Fruit fly (Drosophila melanogaster): ENCODE results near the gene Dyrk2.
A peak's percentile ranks its signal among the peaks of the same experiment; 100 is the strongest.

Dyrk2 gene

dm6 chr2L:14233896-14234626, at the start of gene Dyrk2:
Gene Dyrk2 (minus strand): TSS chr2L:14234126.
- peak; percentile 13 for TF ChIP-seq noc (tag; optimal IDR thresholded peaks at IDR 0.05)

DNA sequence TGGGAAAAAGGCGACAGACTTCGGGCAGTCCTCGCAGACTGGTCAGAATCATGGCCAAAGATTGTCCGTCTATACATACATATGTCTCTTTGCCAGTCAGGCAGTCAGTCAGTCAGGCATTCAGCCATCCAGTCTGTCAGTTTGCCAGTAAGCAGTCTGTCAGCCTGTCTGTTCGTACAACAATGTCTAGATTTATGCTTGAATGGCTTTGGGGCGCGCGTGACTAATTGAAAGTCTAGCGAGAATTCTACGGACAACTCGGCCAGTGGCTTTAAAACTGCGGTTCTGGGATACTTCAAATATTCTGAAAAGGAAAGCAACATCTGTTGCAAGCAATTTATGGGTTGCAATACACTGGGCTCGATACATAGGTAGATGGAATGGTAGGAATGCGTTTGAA, 46.8 kb upstream of the Dyrk2 start:
- no peak for TF ChIP-seq noc (tag; optimal IDR thresholded peaks at IDR 0.05)

DNA sequence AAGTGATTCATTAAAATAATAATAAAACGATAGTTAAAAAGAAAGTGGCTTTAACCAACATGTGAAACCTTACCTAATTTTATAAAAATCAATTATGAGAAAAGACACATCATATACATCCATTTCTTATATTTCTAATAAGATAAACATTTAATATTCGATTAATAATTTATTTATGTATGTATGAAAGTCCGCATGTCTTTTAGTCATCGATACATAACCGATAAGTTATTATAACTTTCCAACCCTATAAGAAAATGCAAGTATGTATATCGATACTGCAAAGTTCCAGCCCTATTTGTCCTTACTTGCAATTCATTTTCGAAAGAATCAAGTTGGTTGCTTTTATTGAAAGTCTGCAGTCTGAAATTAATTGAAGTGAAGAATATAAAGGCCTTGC, 40.6 kb upstream of the Dyrk2 start, which contains the start of gene CG32971:
CG32971 (plus strand) TSS at position 301 of the 400 bp plus-strand sequence.
- no peak for TF ChIP-seq noc (tag; optimal IDR thresholded peaks at IDR 0.05)

- no peak for TF ChIP-seq noc (tag; optimal IDR thresholded peaks at IDR 0.05)
Measured at dm6 chr2L:14273540-14273939, 39.6 kb upstream of the Dyrk2 start.

dm6 chr2L:14271424-14271823, 37.5 kb upstream of the Dyrk2 start:
- no peak for TF ChIP-seq noc (tag; optimal IDR thresholded peaks at IDR 0.05)

DNA sequence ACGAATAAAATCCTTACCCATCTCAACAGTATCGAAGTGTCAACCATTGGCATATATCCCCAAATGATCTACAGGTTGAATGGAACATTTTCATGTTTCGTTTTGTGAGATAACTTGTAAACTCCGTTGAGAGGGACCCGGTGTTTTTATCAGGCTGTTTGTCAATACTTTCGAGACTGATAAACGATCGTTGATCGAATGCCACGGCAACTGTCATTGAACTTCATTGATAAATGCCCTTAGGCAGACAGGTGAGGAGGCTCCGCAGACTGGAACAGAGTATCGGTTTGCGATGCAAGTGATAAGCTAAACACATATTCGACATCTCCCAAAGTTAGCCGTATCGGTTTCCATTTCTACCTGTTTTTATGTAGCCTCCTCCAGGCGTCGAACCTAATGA, 34.7 kb upstream of the Dyrk2 start:
- no peak for TF ChIP-seq noc (tag; optimal IDR thresholded peaks at IDR 0.05)

dm6 chr2L:14264990-14265567, 31.2 kb upstream of the Dyrk2 start:
- no peak for TF ChIP-seq noc (tag; optimal IDR thresholded peaks at IDR 0.05)

- no peak for TF ChIP-seq noc (tag; optimal IDR thresholded peaks at IDR 0.05)
Measured at dm6 chr2L:14262896-14263295, 29.0 kb upstream of the Dyrk2 start, which contains the start of gene wb. Gene wb (plus strand): TSS chr2L:14263027.

DNA sequence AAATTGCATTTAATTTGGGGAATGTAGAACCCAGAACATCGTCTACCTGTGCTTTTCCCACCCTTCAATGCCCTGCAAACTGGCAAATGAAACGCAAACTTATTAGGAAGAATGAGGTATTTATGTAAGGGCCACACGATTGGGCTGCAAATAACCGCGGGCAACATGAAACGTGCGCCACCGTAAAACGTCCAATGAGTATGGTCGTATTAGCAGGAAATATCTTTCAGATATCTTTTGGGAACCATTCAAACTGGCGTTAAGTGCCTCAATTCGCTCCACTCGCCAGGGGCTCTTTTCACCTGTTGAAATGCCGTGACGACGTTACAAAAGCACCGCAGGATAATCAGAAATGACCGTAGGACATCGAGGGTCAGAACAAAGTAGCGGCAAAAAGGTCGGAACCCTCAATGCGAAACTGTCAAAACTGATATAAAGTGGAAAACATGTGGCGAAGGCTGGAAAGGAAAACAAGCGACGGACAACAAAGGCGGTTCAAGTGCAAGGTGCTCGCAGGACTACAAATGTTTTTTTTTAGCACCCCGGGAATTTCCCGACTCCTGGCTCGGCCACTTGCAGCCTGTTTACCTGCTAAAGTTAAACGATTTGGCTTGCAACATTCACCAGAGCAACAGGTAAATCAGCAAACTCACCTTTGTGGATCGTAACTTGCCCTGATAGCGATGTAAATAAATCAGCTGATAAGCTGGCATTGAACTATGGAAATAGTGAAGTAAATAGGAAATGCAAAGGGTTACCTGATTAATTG, 28.0 kb upstream of the Dyrk2 start:
- no peak for TF ChIP-seq noc (tag; optimal IDR thresholded peaks at IDR 0.05)

DNA sequence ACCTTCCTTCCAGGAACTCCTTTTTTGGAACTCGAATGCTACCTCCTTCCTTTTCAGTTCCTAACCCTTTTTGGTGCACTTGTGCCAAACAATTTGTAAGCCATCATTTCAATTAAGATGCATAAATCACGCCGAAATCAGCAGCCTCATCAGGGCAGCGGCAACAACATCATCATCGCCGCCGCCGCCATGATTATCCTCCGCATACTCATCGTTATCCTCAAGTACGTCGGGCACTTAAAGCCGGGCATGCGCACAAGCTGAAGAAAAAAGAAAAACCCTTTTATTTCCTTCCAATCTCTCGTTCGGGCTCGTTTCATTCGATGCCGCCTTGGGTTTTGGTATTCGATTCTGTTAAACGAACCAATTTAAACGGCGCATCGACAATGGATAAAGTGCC, 27.0 kb upstream of the Dyrk2 start:
- TF ChIP-seq noc (tag; optimal IDR thresholded peaks at IDR 0.05) = no peak

dm6 chr2L:14259783-14260182, 25.9 kb upstream of the Dyrk2 start:
- TF ChIP-seq noc (tag; optimal IDR thresholded peaks at IDR 0.05) = no peak

DNA sequence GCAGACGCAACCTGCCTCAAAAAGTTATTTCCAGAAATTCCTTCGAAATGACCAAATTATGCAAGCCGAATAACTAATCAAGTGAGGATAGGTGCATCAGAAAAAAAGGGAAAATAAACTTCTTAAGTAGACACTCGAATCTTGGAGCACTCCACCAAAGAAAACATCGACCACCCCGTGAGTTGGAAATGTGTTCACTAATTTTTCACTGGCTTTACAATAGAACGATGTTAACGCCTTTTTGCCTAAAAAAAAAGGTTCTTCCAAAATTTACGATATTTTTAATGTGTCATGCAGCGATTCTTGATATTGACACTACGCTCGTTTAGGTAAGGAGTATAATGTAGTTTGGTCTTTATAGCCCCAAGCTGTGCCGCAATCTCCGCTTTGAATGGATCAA, 24.7 kb upstream of the Dyrk2 start:
- no peak for TF ChIP-seq noc (tag; optimal IDR thresholded peaks at IDR 0.05)

DNA sequence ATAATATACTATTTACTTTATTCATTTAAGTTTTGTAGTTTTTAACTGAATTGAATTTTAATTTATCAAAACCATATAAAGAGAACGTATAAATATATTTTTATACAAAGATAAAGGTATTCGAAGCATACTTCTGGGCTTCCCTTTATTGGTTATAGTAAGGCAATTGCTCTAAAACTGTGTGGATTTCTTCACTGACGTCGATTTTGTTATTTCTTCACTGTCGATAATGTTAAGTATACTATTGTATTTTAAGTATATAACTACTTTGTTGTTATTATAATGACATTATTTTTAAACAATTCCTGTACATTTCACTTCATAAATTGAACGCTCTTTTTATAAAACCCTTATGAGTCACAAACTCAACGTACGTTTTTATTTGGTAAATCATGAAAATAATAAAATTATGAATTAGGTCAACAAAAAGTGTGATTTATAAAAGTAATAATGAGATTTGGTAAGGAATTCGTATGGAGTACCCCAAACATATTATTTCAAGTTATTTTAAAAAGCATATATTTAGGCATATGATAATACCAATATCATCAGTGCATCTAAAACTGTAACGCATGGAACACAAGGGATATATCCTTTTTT, 18.4 kb upstream of the Dyrk2 start:
- no peak for TF ChIP-seq noc (tag; optimal IDR thresholded peaks at IDR 0.05)

dm6 chr2L:14251806-14252205, 17.9 kb upstream of the Dyrk2 start:
- no peak for TF ChIP-seq noc (tag; optimal IDR thresholded peaks at IDR 0.05)

- TF ChIP-seq noc (tag; optimal IDR thresholded peaks at IDR 0.05) = no peak
Measured at dm6 chr2L:14247853-14248252, 13.9 kb upstream of the Dyrk2 start.

- no peak for TF ChIP-seq noc (tag; optimal IDR thresholded peaks at IDR 0.05)
Measured at dm6 chr2L:14245981-14246380, 12.1 kb upstream of the Dyrk2 start.
